Worm (Caenorhabditis elegans): Measurements from ENCODE around the gene H01G02.4.

- no peak for TF ChIP-seq nfya-1 (tag; optimal IDR thresholded peaks at IDR 0.05; ENCODE audit: insufficient read depth)
- no peak for TF ChIP-seq pha-4 (tag; optimal IDR thresholded peaks at IDR 0.05)
- TF ChIP-seq ztf-11 (tag; optimal IDR thresholded peaks at IDR 0.05), result no peak
- TF ChIP-seq nhr-12 (tag; optimal IDR thresholded peaks at IDR 0.05), result no peak
- no peak for TF ChIP-seq unc-62 (GFP tag; optimal IDR thresholded peaks at IDR 0.05)
- TF ChIP-seq pqm-1 (tag; optimal IDR thresholded peaks at IDR 0.05), result no peak
- TF ChIP-seq elt-3 (tag; optimal IDR thresholded peaks at IDR 0.05), result no peak
- no peak for TF ChIP-seq fos-1 (tag; optimal IDR thresholded peaks at IDR 0.05)
- no peak for TF ChIP-seq snpc-4 (tag; optimal IDR thresholded peaks at IDR 0.05)
- no peak for TF ChIP-seq sea-2 (GFP tag; optimal IDR thresholded peaks at IDR 0.05)
- no peak for TF ChIP-seq skn-1 (tag; optimal IDR thresholded peaks at IDR 0.05)
- TF ChIP-seq hmg-11 (tag; optimal IDR thresholded peaks at IDR 0.05), result no peak
- TF ChIP-seq fkh-10 (GFP tag; optimal IDR thresholded peaks at IDR 0.05), result no peak
- no peak for TF ChIP-seq nhr-28 (tag; optimal IDR thresholded peaks at IDR 0.05)
Observed at ce11 chrIV:11787793-11788192, 15.2 kb downstream of the H01G02.4 start.
